Worm (Caenorhabditis elegans) whole organism, L1 larva: ENCODE measurements around the gene C37H5.5.

Experiments used
- ceh-82 ChIP-seq, 3 experiments: fragments of 150-350 bp in 1 of 3; sonication (generic microtip) in 2 of 3; optimal IDR thresholded peaks; 2 replicates each; lab custom pipeline; 2014 to 2017; ENCODE audit warnings: missing biosample characterization in 3 of 3, missing genetic modification characterization in 3 of 3
- lin-13 ChIP-seq: fragments of 150-350 bp; optimal IDR thresholded peaks from 2 replicates; lab custom pipeline; 2014; ENCODE audit warnings: missing biosample characterization, missing genetic modification reagents, missing genetic modification characterization
- unc-62 ChIP-seq: fragments of 150-350 bp; optimal IDR thresholded peaks from 2 replicates; lab custom pipeline; 2014; ENCODE audit warnings: missing biosample characterization, missing genetic modification reagents, missing genetic modification characterization

ce11 chrV:4860525-4860924, 33.4 kb downstream of the C37H5.5 start:
- TF ChIP-seq unc-62 (GFP tag; lab: Kevin White, UChicago), result no peak
- no peak for TF ChIP-seq ceh-82 (tag; optimal IDR thresholded peaks at IDR 0.05; lab: Kevin White, UChicago)
- no peak for TF ChIP-seq lin-13 (GFP tag; lab: Kevin White, UChicago)
